Fruit fly (Drosophila melanogaster) whole organism, embryonic: ENCODE data around the gene ham.

ENCODE experiments used
- Adf1 ChIP-seq: fragments of 200-800 bp; sonication (Bioruptor generic); IDR thresholded peaks from 2 replicates; pipeline ENCODE4 v1.3.6; 2022; ENCODE audit warnings: missing biosample characterization, missing genetic modification characterization
- CG10366 ChIP-seq: fragments of 200-800 bp; sonication (Bioruptor generic); IDR thresholded peaks from 2 replicates; pipeline ENCODE4 v1.3.6; 2022; ENCODE audit warnings: missing biosample characterization, missing genetic modification characterization
- CG11695 ChIP-seq: fragments of 200-800 bp; sonication (Bioruptor generic); IDR thresholded peaks from 3 replicates; pipeline ENCODE4 v1.3.6; 2022; ENCODE audit warnings: missing biosample characterization, missing genetic modification characterization
- CG12071 ChIP-seq: fragments of 200-800 bp; sonication (Bioruptor generic); optimal IDR thresholded peaks from 3 replicates; lab custom pipeline; 2018; ENCODE audit warnings: missing biosample characterization, mild to moderate bottlenecking, missing genetic modification characterization
- CG12219 ChIP-seq: fragments of 200-800 bp; sonication (Bioruptor generic); optimal IDR thresholded peaks from 3 replicates; lab custom pipeline; 2018; ENCODE audit warnings: missing biosample characterization, mild to moderate bottlenecking, missing genetic modification characterization
- CG12299 ChIP-seq: fragments of 200-800 bp; sonication (Bioruptor generic); optimal IDR thresholded peaks from 2 replicates; lab custom pipeline; 2018; ENCODE audit warnings: missing biosample characterization, mild to moderate bottlenecking, missing genetic modification characterization
- CG15696 ChIP-seq: fragments of 200-800 bp; sonication (Bioruptor generic); optimal IDR thresholded peaks from 2 replicates; lab custom pipeline; 2019; ENCODE audit warnings: missing biosample characterization, mild to moderate bottlenecking, missing genetic modification characterization, moderate library complexity
- CG17361 ChIP-seq: fragments of 200-800 bp; sonication (Bioruptor generic); IDR thresholded peaks from 3 replicates; pipeline ENCODE4 v1.3.6; 2022; ENCODE audit warnings: missing biosample characterization, missing genetic modification characterization
- CG17568 ChIP-seq: fragments of 200-800 bp; sonication (Bioruptor generic); optimal IDR thresholded peaks from 2 replicates; lab custom pipeline; 2018; ENCODE audit warnings: missing biosample characterization, mild to moderate bottlenecking, missing genetic modification characterization, moderate library complexity
- CG17802 ChIP-seq: fragments of 200-800 bp; sonication (Bioruptor generic); optimal IDR thresholded peaks from 2 replicates; lab custom pipeline; 2018; ENCODE audit warnings: missing biosample characterization, mild to moderate bottlenecking, missing genetic modification characterization, moderate library complexity
- CG31365 ChIP-seq: fragments of 200-800 bp; sonication (Bioruptor generic); optimal IDR thresholded peaks from 2 replicates; lab custom pipeline; 2018; ENCODE audit warnings: missing biosample characterization, mild to moderate bottlenecking, missing genetic modification characterization
- CG34376 ChIP-seq: fragments of 200-800 bp; sonication (Bioruptor generic); optimal IDR thresholded peaks from 2 replicates; lab custom pipeline; 2018; ENCODE audit warnings: missing biosample characterization, mild to moderate bottlenecking, missing genetic modification characterization
- CG4404 ChIP-seq: fragments of 200-800 bp; sonication (Bioruptor generic); IDR thresholded peaks from 2 replicates; pipeline ENCODE4 v1.3.6; 2022; ENCODE audit warnings: missing biosample characterization, missing genetic modification characterization
- CG6654 ChIP-seq: fragments of 200-800 bp; sonication (Bioruptor generic); optimal IDR thresholded peaks from 2 replicates; lab custom pipeline; 2017; ENCODE audit warnings: missing biosample characterization, mild to moderate bottlenecking, missing genetic modification characterization
- CG7372 ChIP-seq: fragments of 200-800 bp; sonication (Bioruptor generic); IDR thresholded peaks from 2 replicates; pipeline ENCODE4 v1.3.6; 2022; ENCODE audit warnings: missing biosample characterization, missing genetic modification characterization
- CG8089 ChIP-seq: fragments of 200-800 bp; sonication (Bioruptor generic); optimal IDR thresholded peaks from 3 replicates; lab custom pipeline; 2016; ENCODE audit warnings: missing biosample characterization, missing genetic modification characterization
- CG9932 ChIP-seq: fragments of 200-800 bp; sonication (Bioruptor generic); IDR thresholded peaks from 2 replicates; pipeline ENCODE4 v1.3.6; 2022; ENCODE audit warnings: missing biosample characterization, missing genetic modification characterization
- Camta ChIP-seq: fragments of 200-800 bp; sonication (Bioruptor generic); optimal IDR thresholded peaks from 2 replicates; lab custom pipeline; 2016; ENCODE audit warnings: missing biosample characterization, missing genetic modification characterization
- CkIIα-i1 ChIP-seq: fragments of 200-800 bp; sonication (Bioruptor generic); IDR thresholded peaks from 2 replicates; pipeline ENCODE4 v1.3.6; 2022; ENCODE audit warnings: missing biosample characterization, missing genetic modification characterization
- Dad ChIP-seq: fragments of 200-800 bp; sonication (Bioruptor generic); optimal IDR thresholded peaks from 3 replicates; lab custom pipeline; 2016; ENCODE audit warnings: missing biosample characterization, missing genetic modification characterization
- Dip3 ChIP-seq: fragments of 200-800 bp; sonication (Bioruptor generic); optimal IDR thresholded peaks from 3 replicates; lab custom pipeline; 2016; ENCODE audit warnings: missing biosample characterization, missing genetic modification characterization
- Dref ChIP-seq: fragments of 200-800 bp; sonication (Bioruptor generic); IDR thresholded peaks from 2 replicates; pipeline ENCODE4 v1.3.6; 2022; ENCODE audit warnings: missing biosample characterization, missing genetic modification characterization
- Drgx ChIP-seq: fragments of 200-800 bp; sonication (Bioruptor generic); IDR thresholded peaks from 2 replicates; pipeline ENCODE4 v1.3.6; 2022; ENCODE audit warnings: missing biosample characterization, missing genetic modification characterization
- Elba2 ChIP-seq: fragments of 200-800 bp; sonication (Bioruptor generic); optimal IDR thresholded peaks from 3 replicates; lab custom pipeline; 2016; ENCODE audit warnings: missing biosample characterization, missing genetic modification characterization
- H2.0 ChIP-seq: fragments of 200-800 bp; sonication (Bioruptor generic); IDR thresholded peaks from 2 replicates; pipeline ENCODE4 v1.3.6; 2022; ENCODE audit warnings: missing biosample characterization, missing genetic modification characterization
- MTF-1 ChIP-seq: fragments of 200-800 bp; sonication (Bioruptor generic); optimal IDR thresholded peaks from 2 replicates; lab custom pipeline; 2018; ENCODE audit warnings: missing biosample characterization, mild to moderate bottlenecking, missing genetic modification characterization, borderline replicate concordance
- Mad ChIP-seq: fragments of 200-800 bp; sonication (Bioruptor generic); optimal IDR thresholded peaks from 2 replicates; lab custom pipeline; 2016; ENCODE audit warnings: missing biosample characterization, missing genetic modification characterization
- Mrtf ChIP-seq: fragments of 200-800 bp; sonication (Bioruptor generic); IDR thresholded peaks from 3 replicates; pipeline ENCODE4 v1.3.6; 2022; ENCODE audit warnings: missing biosample characterization, missing genetic modification characterization
- NK7.1 ChIP-seq: fragments of 200-800 bp; sonication (Bioruptor generic); optimal IDR thresholded peaks from 3 replicates; lab custom pipeline; 2016; ENCODE audit warnings: missing biosample characterization, missing genetic modification characterization
- Rfx ChIP-seq: fragments of 200-800 bp; sonication (Bioruptor generic); IDR thresholded peaks from 2 replicates; pipeline ENCODE4 v1.3.6; 2022; ENCODE audit warnings: missing biosample characterization, missing genetic modification characterization
- Trl ChIP-seq, 3 experiments: fragments of >200 bp in 2 of 3; fragments of 200-800 bp in 1 of 3; sonication (Bioruptor generic) in 1 of 3; optimal IDR thresholded peaks; 2 replicates in 1 of 3; 3 replicates in 2 of 3; lab custom pipeline; 2016 to 2017; ENCODE audit warnings: missing biosample characterization in 1 of 3, missing genetic modification characterization in 1 of 3
- ash1 ChIP-seq: fragments of 200-800 bp; sonication (Bioruptor generic); optimal IDR thresholded peaks from 2 replicates; lab custom pipeline; 2018; ENCODE audit warnings: missing biosample characterization, mild to moderate bottlenecking, missing genetic modification characterization
- chn ChIP-seq: fragments of 200-800 bp; sonication (Bioruptor generic); optimal IDR thresholded peaks from 2 replicates; lab custom pipeline; 2016; ENCODE audit warnings: missing biosample characterization, missing genetic modification characterization
- corto ChIP-seq: fragments of 200-800 bp; sonication (Bioruptor generic); optimal IDR thresholded peaks from 2 replicates; lab custom pipeline; 2016; ENCODE audit warnings: missing biosample characterization, mild to moderate bottlenecking, missing genetic modification characterization, moderate library complexity
- dati ChIP-seq: fragments of 200-800 bp; sonication (Bioruptor generic); IDR thresholded peaks from 2 replicates; pipeline ENCODE4 v1.3.6; 2022; ENCODE audit warnings: missing biosample characterization, missing genetic modification characterization
- emc ChIP-seq: fragments of 200-800 bp; sonication (Bioruptor generic); optimal IDR thresholded peaks from 2 replicates; lab custom pipeline; 2016; ENCODE audit warnings: missing biosample characterization, missing genetic modification characterization
- fd102C ChIP-seq: fragments of 200-800 bp; sonication (Bioruptor generic); optimal IDR thresholded peaks from 2 replicates; lab custom pipeline; 2018; ENCODE audit warnings: missing biosample characterization, mild to moderate bottlenecking, missing genetic modification characterization, moderate library complexity
- fd3F ChIP-seq: fragments of 200-800 bp; sonication (Bioruptor generic); optimal IDR thresholded peaks from 2 replicates; lab custom pipeline; 2018; ENCODE audit warnings: missing biosample characterization, mild to moderate bottlenecking, missing genetic modification characterization, moderate library complexity
- gcm2 ChIP-seq: fragments of 200-800 bp; sonication (Bioruptor generic); optimal IDR thresholded peaks from 2 replicates; lab custom pipeline; 2016; ENCODE audit warnings: missing biosample characterization, missing genetic modification characterization
- lab ChIP-seq: fragments of 200-800 bp; sonication (Bioruptor generic); optimal IDR thresholded peaks from 3 replicates; lab custom pipeline; 2017; ENCODE audit warnings: missing biosample characterization, missing genetic modification characterization, mild to moderate bottlenecking, moderate library complexity, missing genetic modification reagents
- lola ChIP-seq, 3 experiments: fragments of >200 bp in 2 of 3; fragments of 200-800 bp in 1 of 3; sonication (Bioruptor generic) in 1 of 3; optimal IDR thresholded peaks; 2 replicates each; lab custom pipeline; 2017 to 2019; ENCODE audit warnings: missing biosample characterization in 3 of 3, missing genetic modification characterization in 3 of 3, mild to moderate bottlenecking in 1 of 3, moderate library complexity in 1 of 3
- lov ChIP-seq, 2 experiments: fragments of 200-800 bp in 1 of 2; fragments of >200 bp in 1 of 2; sonication (Bioruptor generic) in 1 of 2; IDR thresholded peaks in 1 of 2; optimal IDR thresholded peaks in 1 of 2; 2 replicates in 1 of 2; 3 replicates in 1 of 2; pipeline versions ENCODE4 v1.3.6 to Lab custom; 2017 to 2022; ENCODE audit warnings: missing biosample characterization in 1 of 2, missing genetic modification characterization in 1 of 2
- nerfin-1 ChIP-seq: fragments of 200-800 bp; sonication (Bioruptor generic); optimal IDR thresholded peaks from 3 replicates; lab custom pipeline; 2019; ENCODE audit warnings: missing biosample characterization, mild to moderate bottlenecking, missing genetic modification characterization, moderate library complexity
- peb ChIP-seq: fragments of 200-800 bp; sonication (Bioruptor generic); IDR thresholded peaks from 2 replicates; pipeline ENCODE4 v1.3.6; 2022; ENCODE audit warnings: missing biosample characterization, missing genetic modification characterization
- rib ChIP-seq: fragments of 200-800 bp; sonication (Bioruptor generic); IDR thresholded peaks from 2 replicates; pipeline ENCODE4 v1.3.6; 2022; ENCODE audit warnings: missing biosample characterization, missing genetic modification characterization
- ro ChIP-seq: fragments of 200-800 bp; sonication (Bioruptor generic); IDR thresholded peaks from 2 replicates; pipeline ENCODE4 v1.3.6; 2022; ENCODE audit warnings: missing biosample characterization, missing genetic modification characterization
- seq ChIP-seq: fragments of 200-800 bp; sonication (Bioruptor generic); IDR thresholded peaks from 2 replicates; pipeline ENCODE4 v1.3.6; 2022; ENCODE audit warnings: missing biosample characterization, missing genetic modification characterization
- slou ChIP-seq: fragments of 200-800 bp; sonication (Bioruptor generic); optimal IDR thresholded peaks from 3 replicates; lab custom pipeline; 2016; ENCODE audit warnings: missing biosample characterization, missing genetic modification characterization
- sna ChIP-seq: fragments of 200-800 bp; sonication (Bioruptor generic); IDR thresholded peaks from 2 replicates; pipeline ENCODE4 v1.3.6; 2022; ENCODE audit warnings: missing biosample characterization, missing genetic modification characterization; ENCODE audit not compliant: partially characterized antibody
- toy ChIP-seq: fragments of 200-800 bp; sonication (Bioruptor generic); IDR thresholded peaks from 2 replicates; pipeline ENCODE4 v1.3.6; 2022; ENCODE audit warnings: missing biosample characterization, missing genetic modification characterization
- unc-4 ChIP-seq: fragments of 200-800 bp; sonication (Bioruptor generic); IDR thresholded peaks from 2 replicates; pipeline ENCODE4 v1.3.6; 2022; ENCODE audit warnings: missing biosample characterization, missing genetic modification characterization; ENCODE audit not compliant: partially characterized antibody

ham gene

dm6 chr2L:18822805-18823204 is 30.1 kb upstream of the ham start (continued):
- TF ChIP-seq lola (GFP tag; optimal IDR thresholded peaks at IDR 0.05; lab: Kevin White, UChicago) (peak in 1 of 3 experiments; percentile 40), peb (GFP tag; lab: Robert Waterston, UW) (no peak), lov (optimal IDR thresholded peaks at IDR 0.05; lab: Kevin White, UChicago) (no peak), lov (GFP tag; IDR thresholded peaks at IDR 0.05; lab: Robert Waterston, UW) (peak; percentile 80; the same call in 1 of the 3 replicates), Dad (GFP tag; lab: Kevin White, UChicago) (no peak), emc (GFP tag; lab: Kevin White, UChicago) (no peak), seq (GFP tag; lab: Robert Waterston, UW) (no peak), H2.0 (GFP tag; lab: Robert Waterston, UW) (no peak), sna (GFP tag; lab: Robert Waterston, UW) (no peak), unc-4 (GFP tag; lab: Robert Waterston, UW) (no peak), dati (GFP tag; lab: Robert Waterston, UW) (no peak), Mad (GFP tag; lab: Kevin White, UChicago) (no peak), CG10366 (GFP tag; lab: Robert Waterston, UW) (no peak), CG31365 (tag; lab: Kevin White, UChicago) (no peak), ro (GFP tag; lab: Robert Waterston, UW) (no peak), toy (GFP tag; lab: Robert Waterston, UW) (no peak), fd102C (GFP tag; lab: Kevin White, UChicago) (no peak), CG34376 (GFP tag; lab: Kevin White, UChicago) (no peak), Trl (optimal IDR thresholded peaks at IDR 0.05; lab: Kevin White, UChicago) (no peak), Trl (GFP tag; optimal IDR thresholded peaks at IDR 0.05; lab: Kevin White, UChicago) (peak; percentile 46), Elba2 (no peak), rib (GFP tag; lab: Robert Waterston, UW) (no peak), CG12071 (GFP tag; lab: Kevin White, UChicago) (peak; percentile 60), CG17361 (GFP tag; lab: Robert Waterston, UW) (peak; percentile 42; the same call in 2 of the 3 replicates), CG8089 (GFP tag; lab: Kevin White, UChicago) (peak; percentile 55), gcm2 (GFP tag; lab: Kevin White, UChicago) (no peak), CG17568 (GFP tag; lab: Kevin White, UChicago) (peak; percentile 27), nerfin-1 (tag; lab: Kevin White, UChicago) (peak; percentile 57), CG7372 (no peak), Dip3 (no peak), Drgx (GFP tag; lab: Robert Waterston, UW) (no peak), lab (GFP tag; lab: Kevin White, UChicago) (peak; percentile 72), CG15696 (tag; lab: Kevin White, UChicago) (peak; percentile 77), corto (GFP tag; lab: Kevin White, UChicago) (no peak), CG6654 (no peak), ash1 (GFP tag; lab: Kevin White, UChicago) (no peak), MTF-1 (GFP tag; lab: Kevin White, UChicago) (peak; percentile 86), CG9932 (GFP tag; lab: Robert Waterston, UW) (no peak), CG17802 (tag; lab: Kevin White, UChicago) (no peak), CG11695 (GFP tag; lab: Robert Waterston, UW) (peak; percentile 48; the same call in 1 of the 3 replicates), CG12219 (no peak), Rfx (no peak; the same call in 1 of the 2 replicates), CkIIα-i1 (GFP tag; lab: Robert Waterston, UW) (no peak), chn (GFP tag; lab: Kevin White, UChicago) (no peak), Mrtf (GFP tag; lab: Robert Waterston, UW) (peak; percentile 60; the same call in 1 of the 3 replicates), Adf1 (GFP tag; lab: Robert Waterston, UW) (no peak), NK7.1 (GFP tag; lab: Kevin White, UChicago) (no peak), Dref (GFP tag; lab: Robert Waterston, UW) (no peak), CG12299 (tag; lab: Kevin White, UChicago) (no peak), CG4404 (GFP tag; lab: Robert Waterston, UW) (no peak), slou (peak; percentile 28), Camta (GFP tag; lab: Kevin White, UChicago) (peak; percentile 8), fd3F (GFP tag; lab: Kevin White, UChicago) (peak; percentile 50)
